Worm (Caenorhabditis elegans) whole organism, early embryonic: ENCODE results near the gene vars-1.
A peak's percentile ranks its signal among the peaks of the same experiment; 100 is the strongest.

Experiments used
- B0310.2 ChIP-seq: sonication (generic microtip); optimal IDR thresholded peaks from 2 replicates; lab custom pipeline; 2016; ENCODE audit warnings: mild to moderate bottlenecking, missing genetic modification characterization, missing compliant biosample characterization
- F13C5.2 ChIP-seq: sonication (generic microtip); optimal IDR thresholded peaks from 2 replicates; lab custom pipeline; 2017; ENCODE audit warnings: mild to moderate bottlenecking, missing genetic modification characterization, inconsistent platforms, missing compliant biosample characterization
- aly-1 ChIP-seq: sonication (generic microtip); optimal IDR thresholded peaks from 2 replicates; lab custom pipeline; 2016; ENCODE audit warnings: missing genetic modification characterization, missing compliant biosample characterization
- ama-1 ChIP-seq: fragments of 150-350 bp; optimal IDR thresholded peaks from 2 replicates; lab custom pipeline; 2014
- ceh-13 ChIP-seq: fragments of 200-800 bp; sonication (Bioruptor generic); optimal IDR thresholded peaks from 2 replicates; lab custom pipeline; 2018; ENCODE audit warnings: mild to moderate bottlenecking, missing genetic modification characterization, missing compliant biosample characterization
- ceh-36 ChIP-seq: sonication (generic microtip); optimal IDR thresholded peaks from 2 replicates; lab custom pipeline; 2016; ENCODE audit warnings: missing genetic modification characterization, inconsistent platforms, missing compliant biosample characterization
- ets-7 ChIP-seq: sonication (generic microtip); optimal IDR thresholded peaks from 2 replicates; lab custom pipeline; 2016; ENCODE audit warnings: missing genotype, missing genetic modification characterization, missing compliant biosample characterization
- flt-1 ChIP-seq: fragments of 200-800 bp; sonication (Bioruptor generic); IDR thresholded peaks from 2 replicates; pipeline ENCODE4 v1.3.6; 2022; ENCODE audit warnings: missing genetic modification characterization, missing compliant biosample characterization
- hmbx-1 ChIP-seq: sonication (generic microtip); optimal IDR thresholded peaks from 2 replicates; lab custom pipeline; 2016; ENCODE audit warnings: mild to moderate bottlenecking, missing genetic modification characterization, missing compliant biosample characterization
- hmg-4 ChIP-seq: fragments of 200-800 bp; sonication (Bioruptor generic); optimal IDR thresholded peaks from 2 replicates; lab custom pipeline; 2018; ENCODE audit warnings: mild to moderate bottlenecking, missing genetic modification characterization, missing compliant biosample characterization
- hnd-1 ChIP-seq: sonication (generic microtip); optimal IDR thresholded peaks from 2 replicates; lab custom pipeline; 2016; ENCODE audit warnings: missing genetic modification characterization, missing compliant biosample characterization
- pes-1 ChIP-seq: fragments of 200-800 bp; sonication (Bioruptor generic); IDR thresholded peaks from 2 replicates; pipeline ENCODE4 v1.3.6; 2022; ENCODE audit warnings: missing genetic modification reagents, missing genetic modification characterization, missing compliant biosample characterization
- scrt-1 ChIP-seq: fragments of 200-800 bp; sonication (Bioruptor generic); IDR thresholded peaks from 2 replicates; pipeline ENCODE4 v1.3.6; 2022; ENCODE audit warnings: missing genetic modification characterization, missing compliant biosample characterization
- sea-1 ChIP-seq: fragments of 200-800 bp; sonication (Bioruptor generic); conservative IDR thresholded peaks from 2 replicates; pipeline ENCODE4 v1.3.6; 2022; ENCODE audit warnings: missing genetic modification characterization, missing compliant biosample characterization
- tbx-11 ChIP-seq: fragments of 200-800 bp; sonication (Bioruptor generic); IDR thresholded peaks from 2 replicates; pipeline ENCODE4 v1.3.6; 2022; ENCODE audit warnings: missing genetic modification characterization, missing compliant biosample characterization
- tbx-37 ChIP-seq: fragments of 200-800 bp; sonication (Bioruptor generic); conservative IDR thresholded peaks from 2 replicates; pipeline ENCODE4 v1.3.6; 2022; ENCODE audit warnings: missing genetic modification reagents, missing genetic modification characterization, missing compliant biosample characterization
- tra-4 ChIP-seq: sonication (generic microtip); optimal IDR thresholded peaks from 2 replicates; lab custom pipeline; 2017; ENCODE audit warnings: missing genetic modification characterization, missing compliant biosample characterization

Gene vars-1

DNA sequence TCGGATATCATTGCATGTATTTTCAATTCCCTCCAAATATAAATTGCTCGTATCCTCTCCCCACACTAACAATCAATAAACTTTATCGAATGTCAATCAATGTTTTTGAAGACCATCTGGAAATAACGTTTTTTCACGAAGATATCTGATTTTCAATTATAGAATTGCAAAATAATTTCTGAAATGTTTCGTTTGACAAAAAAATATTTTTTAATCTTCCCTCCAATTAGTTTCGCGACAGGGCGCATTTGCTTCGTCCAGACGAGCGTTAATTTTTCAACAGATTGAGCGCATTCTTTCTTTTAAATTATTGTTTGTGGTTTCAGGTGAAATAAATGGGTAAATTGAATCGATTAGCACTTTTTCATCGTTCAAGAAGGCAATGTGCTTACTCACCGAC is at the start of gene vars-1:
TSS of gene vars-1 (plus strand) at position 291 of the 400 bp plus-strand sequence.
- TF ChIP-seq B0310.2 (tag; lab: Kevin White, UChicago) (no peak), hmg-4 (GFP tag; lab: Kevin White, UChicago) (no peak), aly-1 (tag; lab: Kevin White, UChicago) (no peak), flt-1 (no peak)

DNA sequence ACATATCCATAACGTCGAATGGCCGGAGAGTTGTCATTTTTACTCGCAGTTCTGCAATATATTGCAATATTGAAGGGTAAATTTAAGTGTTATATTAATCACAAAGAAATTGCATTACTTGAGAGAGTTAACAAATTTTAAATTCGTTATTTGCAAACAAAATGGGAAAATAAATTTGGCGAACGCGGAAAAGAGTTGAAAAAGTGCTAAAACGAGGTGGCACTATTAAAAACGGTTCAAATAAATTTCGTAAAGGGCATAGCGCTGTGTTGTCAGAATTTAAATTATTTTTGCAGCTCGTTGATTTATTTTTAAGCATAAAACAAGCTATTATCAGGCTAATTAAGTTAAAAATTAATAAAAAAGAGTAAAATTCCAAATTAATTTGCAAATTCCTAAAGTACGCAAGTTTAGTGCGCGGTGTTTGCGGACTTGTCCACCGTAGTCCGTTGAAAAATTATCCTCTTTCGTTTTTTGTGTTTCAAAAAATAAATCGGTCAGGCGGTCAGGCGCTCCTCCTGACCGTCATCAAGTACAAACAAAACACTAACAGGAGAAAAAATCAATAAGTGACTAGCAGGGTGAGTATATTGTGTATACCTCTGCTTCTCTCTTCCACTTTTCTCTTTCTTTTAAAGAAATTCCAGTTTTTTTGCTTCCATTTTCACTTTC is 47.7 kb upstream of the vars-1 start, which contains the start of the genes natb-1 and abhd-12:
TSS of gene natb-1 (minus strand) at position 51 of the 672 bp plus-strand sequence.
TSS of gene abhd-12 (plus strand) at position 499 of the 672 bp plus-strand sequence.
- no peak for TF ChIP-seq tra-4 (tag; lab: Kevin White, UChicago)
- TF ChIP-seq hmbx-1 (tag; lab: Kevin White, UChicago) = no peak
- TF ChIP-seq pes-1 (GFP tag; lab: Robert Waterston, UW) = no peak
- TF ChIP-seq aly-1 (tag; lab: Kevin White, UChicago) = no peak
- no peak for TF ChIP-seq hmg-4 (GFP tag; lab: Kevin White, UChicago)
- TF ChIP-seq sea-1 (GFP tag; lab: Robert Waterston, UW) = no peak
- no peak for TF ChIP-seq B0310.2 (tag; lab: Kevin White, UChicago)
- no peak for TF ChIP-seq F13C5.2 (tag; lab: Kevin White, UChicago)
- no peak for TF ChIP-seq ets-7 (tag; lab: Kevin White, UChicago)
- no peak for TF ChIP-seq hnd-1 (tag; lab: Kevin White, UChicago)
- no peak for TF ChIP-seq scrt-1 (GFP tag; lab: Robert Waterston, UW)
- no peak for TF ChIP-seq flt-1
- no peak for TF ChIP-seq tbx-11 (GFP tag; lab: Robert Waterston, UW)
- no peak for TF ChIP-seq ceh-36 (tag; lab: Kevin White, UChicago)
- TF ChIP-seq ceh-13 = no peak
- TF ChIP-seq tbx-37 (GFP tag; lab: Robert Waterston, UW) = no peak

DNA sequence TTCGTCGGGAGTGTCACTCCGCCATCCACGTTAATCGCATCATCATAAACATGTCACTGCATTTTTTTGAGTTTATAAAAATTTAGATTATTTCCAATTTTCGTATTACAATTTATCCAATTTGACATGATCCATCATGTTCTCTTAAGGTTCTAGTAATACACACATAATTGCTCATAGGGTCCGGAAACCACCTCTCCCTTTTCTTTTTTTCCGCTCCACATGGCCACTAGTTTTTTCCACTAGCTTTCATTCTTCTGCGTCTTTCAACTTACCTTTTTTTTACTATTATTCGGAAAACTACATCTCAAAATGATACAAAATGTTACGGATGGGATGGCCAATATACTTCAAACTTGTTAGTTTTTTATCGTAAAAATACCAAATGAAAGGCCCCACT is 45.4 kb upstream of the vars-1 start, which contains the start of gene Y97E10AL.1:
TSS of gene Y97E10AL.1 (plus strand) at position 301 of the 400 bp plus-strand sequence.
- no peak for TF ChIP-seq aly-1 (tag; lab: Kevin White, UChicago)
- TF ChIP-seq flt-1 = no peak
- no peak for TF ChIP-seq tbx-11 (GFP tag; lab: Robert Waterston, UW)
- TF ChIP-seq pes-1 (GFP tag; lab: Robert Waterston, UW) = no peak

DNA sequence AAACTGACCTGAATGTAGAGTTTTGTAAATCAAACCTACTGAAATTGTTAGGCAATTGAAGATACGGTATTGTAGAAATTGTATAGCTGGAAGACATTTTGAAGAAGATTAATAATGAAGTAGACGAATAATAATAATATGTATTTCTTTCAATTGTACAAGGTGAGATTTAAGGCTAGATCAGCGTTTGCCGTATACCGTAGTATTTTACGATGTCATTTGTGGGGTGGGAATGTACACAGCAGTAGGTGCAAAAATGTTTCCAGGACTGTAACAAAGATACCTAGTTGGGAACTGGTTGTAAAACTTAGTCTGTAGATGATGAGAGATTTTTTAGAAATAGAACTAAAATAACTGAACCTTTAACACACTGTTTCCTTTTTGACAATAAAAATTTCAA is 36.6 kb upstream of the vars-1 start, which contains the start of gene ceh-76:
TSS of gene ceh-76 (minus strand) at position 101 of the 400 bp plus-strand sequence.
- TF ChIP-seq ceh-36 (tag; lab: Kevin White, UChicago) (no peak), sea-1 (GFP tag; lab: Robert Waterston, UW) (no peak), tbx-37 (GFP tag; lab: Robert Waterston, UW) (no peak), pes-1 (GFP tag; lab: Robert Waterston, UW) (no peak), ets-7 (tag; lab: Kevin White, UChicago) (no peak), flt-1 (no peak), aly-1 (tag; lab: Kevin White, UChicago) (no peak), tra-4 (tag; lab: Kevin White, UChicago) (no peak), ama-1 (lab: Kevin White, UChicago) (no peak), hmbx-1 (tag; lab: Kevin White, UChicago) (no peak), ceh-13 (no peak), F13C5.2 (tag; lab: Kevin White, UChicago) (no peak), scrt-1 (GFP tag; lab: Robert Waterston, UW) (no peak), hmg-4 (GFP tag; lab: Kevin White, UChicago) (no peak), hnd-1 (tag; lab: Kevin White, UChicago) (no peak), B0310.2 (tag; lab: Kevin White, UChicago) (no peak), tbx-11 (GFP tag; lab: Robert Waterston, UW) (no peak)

DNA sequence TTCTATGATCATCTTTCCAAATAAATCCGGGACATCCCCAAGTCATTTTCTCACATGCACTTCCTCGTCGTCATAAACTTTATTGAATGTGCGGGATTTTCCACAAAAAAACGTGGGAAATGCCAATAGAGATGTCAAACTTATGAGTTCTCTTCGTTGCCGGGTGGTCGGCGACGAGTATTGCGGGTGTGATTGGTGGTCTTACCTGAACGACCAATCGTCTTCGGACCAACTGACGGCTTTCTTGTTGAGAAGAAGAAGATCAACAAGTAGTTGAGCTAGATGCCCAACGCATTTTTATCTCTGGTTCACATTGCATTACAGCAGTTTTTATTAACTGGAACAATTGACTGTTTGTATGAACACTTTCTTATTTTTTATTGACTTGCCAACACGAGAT is 36.0 kb upstream of the vars-1 start:
- TF ChIP-seq aly-1 (tag; lab: Kevin White, UChicago) (no peak), hmg-4 (GFP tag; lab: Kevin White, UChicago) (no peak), scrt-1 (GFP tag; lab: Robert Waterston, UW) (no peak), ets-7 (tag; lab: Kevin White, UChicago) (no peak), ama-1 (lab: Kevin White, UChicago) (no peak), tbx-11 (GFP tag; lab: Robert Waterston, UW) (no peak), B0310.2 (tag; lab: Kevin White, UChicago) (no peak), hnd-1 (tag; lab: Kevin White, UChicago) (no peak), ceh-13 (no peak), tbx-37 (GFP tag; lab: Robert Waterston, UW) (no peak)

DNA sequence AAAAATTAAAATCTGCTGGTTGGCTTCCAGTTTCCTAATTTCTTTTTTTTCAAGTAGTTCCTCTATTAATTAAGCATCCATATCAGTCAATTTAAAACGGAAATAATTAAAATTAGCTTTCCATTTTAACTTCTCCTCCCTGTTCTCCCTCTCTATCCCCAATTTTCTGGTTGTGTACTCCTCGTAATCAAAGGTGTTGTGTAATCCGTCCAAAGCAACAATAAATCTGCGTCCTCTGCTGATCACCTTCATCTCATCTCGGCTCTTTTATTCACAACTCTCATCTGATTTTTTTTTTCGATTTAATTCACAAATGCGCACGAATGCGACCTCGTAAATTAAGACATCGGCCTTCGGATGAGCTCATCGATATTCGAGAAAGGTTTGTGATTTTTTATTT is 35.3 kb upstream of the vars-1 start, which contains the start of gene Y97E10AR.2:
TSS of gene Y97E10AR.2 (plus strand) at position 301 of the 400 bp plus-strand sequence.
- TF ChIP-seq ama-1 (lab: Kevin White, UChicago) (no peak), ceh-36 (tag; lab: Kevin White, UChicago) (no peak), B0310.2 (tag; lab: Kevin White, UChicago) (no peak), ceh-13 (no peak), tra-4 (tag; lab: Kevin White, UChicago) (no peak), scrt-1 (GFP tag; lab: Robert Waterston, UW) (no peak), sea-1 (GFP tag; lab: Robert Waterston, UW) (no peak), hnd-1 (tag; lab: Kevin White, UChicago) (no peak), ets-7 (tag; lab: Kevin White, UChicago) (no peak), tbx-37 (GFP tag; lab: Robert Waterston, UW) (no peak)

ce11 chrV:8000929-8001513 is 30.2 kb upstream of the vars-1 start, which contains the start of gene Y97E10AR.1:
TSS of gene Y97E10AR.1 (plus strand) at chrV:8001463.
- TF ChIP-seq pes-1 (GFP tag; lab: Robert Waterston, UW) (no peak), ets-7 (tag; lab: Kevin White, UChicago) (no peak), tbx-11 (GFP tag; lab: Robert Waterston, UW) (no peak), tbx-37 (GFP tag; lab: Robert Waterston, UW) (no peak), ama-1 (lab: Kevin White, UChicago) (no peak), F13C5.2 (tag; lab: Kevin White, UChicago) (peak; percentile 22), hnd-1 (tag; lab: Kevin White, UChicago) (peak; percentile 16), scrt-1 (GFP tag; lab: Robert Waterston, UW) (no peak), tra-4 (tag; lab: Kevin White, UChicago) (no peak), ceh-13 (no peak), flt-1 (no peak), ceh-36 (tag; lab: Kevin White, UChicago) (no peak), B0310.2 (tag; lab: Kevin White, UChicago) (no peak), aly-1 (tag; lab: Kevin White, UChicago) (no peak), sea-1 (GFP tag; lab: Robert Waterston, UW) (no peak), hmg-4 (GFP tag; lab: Kevin White, UChicago) (peak; percentile 40), hmbx-1 (tag; lab: Kevin White, UChicago) (no peak)
